Fruit fly (Drosophila melanogaster) whole organism, embryonic: ENCODE results near the gene U2af50.

Experiments used
- Awh ChIP-seq: fragments of 200-800 bp; sonication (Bioruptor generic); IDR thresholded peaks from 2 replicates; pipeline ENCODE4, ENCODE4 v1.3.6; 2022; ENCODE audit warnings: missing biosample characterization, missing genetic modification characterization
- CG10209 ChIP-seq: fragments of 200-800 bp; sonication (Bioruptor generic); optimal IDR thresholded peaks from 3 replicates; lab custom pipeline; 2017; ENCODE audit warnings: missing biosample characterization, mild to moderate bottlenecking, missing genetic modification characterization, missing genetic modification reagents
- CG10274 ChIP-seq: fragments of 200-800 bp; sonication (Bioruptor generic); optimal IDR thresholded peaks from 3 replicates; lab custom pipeline; 2017; ENCODE audit warnings: missing biosample characterization, mild to moderate bottlenecking, missing genetic modification characterization
- CG10321 ChIP-seq: fragments of 200-800 bp; sonication (Bioruptor generic); IDR thresholded peaks from 2 replicates; pipeline ENCODE4 v1.3.6; 2022; ENCODE audit warnings: missing biosample characterization, missing genetic modification characterization
- CG10366 ChIP-seq: fragments of 200-800 bp; sonication (Bioruptor generic); IDR thresholded peaks from 2 replicates; pipeline ENCODE4 v1.3.6; 2022; ENCODE audit warnings: missing biosample characterization, missing genetic modification characterization
- CG10979 ChIP-seq: fragments of 200-800 bp; sonication (Bioruptor generic); optimal IDR thresholded peaks from 2 replicates; lab custom pipeline; 2018; ENCODE audit warnings: missing biosample characterization, mild to moderate bottlenecking, missing genetic modification characterization, moderate library complexity
- CG11456 ChIP-seq: fragments of 200-800 bp; sonication (Bioruptor generic); IDR thresholded peaks from 3 replicates; pipeline ENCODE4 v1.3.6; 2022; ENCODE audit warnings: missing biosample characterization, missing genetic modification characterization
- CG11560 ChIP-seq: fragments of 200-800 bp; sonication (Bioruptor generic); IDR thresholded peaks from 3 replicates; pipeline ENCODE4 v1.3.6; 2022; ENCODE audit warnings: missing biosample characterization, missing genetic modification characterization
- CG12155 ChIP-seq: fragments of 200-800 bp; sonication (Bioruptor generic); optimal IDR thresholded peaks from 3 replicates; lab custom pipeline; 2016; ENCODE audit warnings: missing biosample characterization, missing genetic modification characterization
- CG17612 ChIP-seq: fragments of 200-800 bp; sonication (Bioruptor generic); IDR thresholded peaks from 2 replicates; pipeline ENCODE4 v1.3.6; 2022; ENCODE audit warnings: missing biosample characterization, missing genetic modification characterization
- CG17829 ChIP-seq: fragments of 200-800 bp; optimal IDR thresholded peaks from 2 replicates; lab custom pipeline; 2019; ENCODE audit warnings: missing biosample characterization, mild to moderate bottlenecking, missing genetic modification characterization, moderate library complexity
- CG18262 ChIP-seq: fragments of 200-800 bp; optimal IDR thresholded peaks from 3 replicates; lab custom pipeline; 2019; ENCODE audit warnings: missing biosample characterization, mild to moderate bottlenecking, missing genetic modification characterization, moderate library complexity
- CG1832 ChIP-seq: fragments of 200-800 bp; sonication (Bioruptor generic); optimal IDR thresholded peaks from 2 replicates; lab custom pipeline; 2017; ENCODE audit warnings: missing biosample characterization, mild to moderate bottlenecking, missing genetic modification characterization, inconsistent platforms
- CG2116 ChIP-seq: fragments of 200-800 bp; sonication (Bioruptor generic); optimal IDR thresholded peaks from 3 replicates; lab custom pipeline; 2018; ENCODE audit warnings: missing biosample characterization, mild to moderate bottlenecking, missing genetic modification characterization
- CG2202 ChIP-seq: fragments of 200-800 bp; sonication (Bioruptor generic); optimal IDR thresholded peaks from 2 replicates; lab custom pipeline; 2018; ENCODE audit warnings: missing biosample characterization, mild to moderate bottlenecking, missing genetic modification characterization
- CG30403 ChIP-seq: fragments of 200-800 bp; sonication (Bioruptor generic); optimal IDR thresholded peaks from 3 replicates; lab custom pipeline; 2016; ENCODE audit warnings: missing biosample characterization, missing genetic modification characterization
- CG3163 ChIP-seq: fragments of 200-800 bp; sonication (Bioruptor generic); optimal IDR thresholded peaks from 3 replicates; lab custom pipeline; 2016; ENCODE audit warnings: missing biosample characterization, missing genetic modification characterization
- CG8478 ChIP-seq: fragments of >200 bp; optimal IDR thresholded peaks from 2 replicates; lab custom pipeline; 2018
- CG9609 ChIP-seq: fragments of 200-800 bp; sonication (Bioruptor generic); optimal IDR thresholded peaks from 3 replicates; lab custom pipeline; 2016; ENCODE audit warnings: missing biosample characterization, missing genetic modification characterization
- CG9727 ChIP-seq: fragments of 200-800 bp; sonication (Bioruptor generic); optimal IDR thresholded peaks from 3 replicates; lab custom pipeline; 2017; ENCODE audit warnings: missing biosample characterization, mild to moderate bottlenecking, missing genetic modification characterization
- CG9797 ChIP-seq: fragments of 200-800 bp; sonication (Bioruptor generic); optimal IDR thresholded peaks from 3 replicates; lab custom pipeline; 2018; ENCODE audit warnings: missing biosample characterization, mild to moderate bottlenecking, missing genetic modification characterization
- CG9876 ChIP-seq: fragments of 200-800 bp; sonication (Bioruptor generic); optimal IDR thresholded peaks from 2 replicates; lab custom pipeline; 2016; ENCODE audit warnings: missing biosample characterization, missing genetic modification characterization
- CG9932 ChIP-seq: fragments of 200-800 bp; sonication (Bioruptor generic); IDR thresholded peaks from 2 replicates; pipeline ENCODE4 v1.3.6; 2022; ENCODE audit warnings: missing biosample characterization, missing genetic modification characterization
- D19A ChIP-seq: fragments of 200-800 bp; optimal IDR thresholded peaks from 3 replicates; lab custom pipeline; 2019; ENCODE audit warnings: missing biosample characterization, mild to moderate bottlenecking, missing genetic modification characterization, moderate library complexity
- Dbx ChIP-seq: fragments of 200-800 bp; sonication (Bioruptor generic); IDR thresholded peaks from 3 replicates; pipeline ENCODE4 v1.3.6; 2022; ENCODE audit warnings: missing biosample characterization, missing genetic modification characterization
- Drgx ChIP-seq: fragments of 200-800 bp; sonication (Bioruptor generic); IDR thresholded peaks from 2 replicates; pipeline ENCODE4 v1.3.6; 2022; ENCODE audit warnings: missing biosample characterization, missing genetic modification characterization
- Ets65A ChIP-seq: fragments of 200-800 bp; sonication (Bioruptor generic); peaks from one replicate; lab custom pipeline; 2016; ENCODE audit warnings: missing biosample characterization, missing genetic modification characterization
- Hsf ChIP-seq: fragments of 200-800 bp; sonication (Bioruptor generic); optimal IDR thresholded peaks from 3 replicates; lab custom pipeline; 2016; ENCODE audit warnings: missing biosample characterization, missing genetic modification characterization
- Jarid2 ChIP-seq: fragments of 200-800 bp; sonication (Bioruptor generic); optimal IDR thresholded peaks from 3 replicates; lab custom pipeline; 2017; ENCODE audit warnings: mild to moderate bottlenecking, missing biosample characterization, missing genetic modification reagents, missing genetic modification characterization
- Lpt ChIP-seq: fragments of >200 bp; optimal IDR thresholded peaks from 2 replicates; lab custom pipeline; 2018; ENCODE audit warnings: missing biosample characterization, missing genetic modification characterization
- MTF-1 ChIP-seq: fragments of 200-800 bp; sonication (Bioruptor generic); optimal IDR thresholded peaks from 2 replicates; lab custom pipeline; 2018; ENCODE audit warnings: missing biosample characterization, mild to moderate bottlenecking, missing genetic modification characterization, borderline replicate concordance
- Opbp ChIP-seq: fragments of 200-800 bp; sonication (Bioruptor generic); IDR thresholded peaks from 3 replicates; pipeline ENCODE4 v1.3.6; 2022; ENCODE audit warnings: missing biosample characterization, missing genetic modification characterization; ENCODE audit not compliant: partially characterized antibody
- Rfx ChIP-seq: fragments of 200-800 bp; sonication (Bioruptor generic); IDR thresholded peaks from 2 replicates; pipeline ENCODE4 v1.3.6; 2022; ENCODE audit warnings: missing biosample characterization, missing genetic modification characterization
- Rx ChIP-seq: fragments of 200-800 bp; sonication (Bioruptor generic); IDR thresholded peaks from 2 replicates; pipeline ENCODE4 v1.3.6; 2022; ENCODE audit warnings: missing biosample characterization, missing genetic modification characterization
- ab ChIP-seq: fragments of 200-800 bp; sonication (Bioruptor generic); optimal IDR thresholded peaks from 2 replicates; lab custom pipeline; 2016; ENCODE audit warnings: missing biosample characterization, missing genetic modification characterization
- az2 ChIP-seq: fragments of 200-800 bp; sonication (Bioruptor generic); optimal IDR thresholded peaks from 3 replicates; lab custom pipeline; 2016; ENCODE audit warnings: missing biosample characterization, missing genetic modification characterization
- bigmax ChIP-seq: fragments of 200-800 bp; sonication (Bioruptor generic); optimal IDR thresholded peaks from 2 replicates; lab custom pipeline; 2018; ENCODE audit warnings: missing biosample characterization, mild to moderate bottlenecking, missing genetic modification characterization
- br ChIP-seq: fragments of >200 bp; optimal IDR thresholded peaks from 2 replicates; lab custom pipeline; 2017
- crp ChIP-seq, 2 experiments: fragments of 200-800 bp; sonication (Bioruptor generic); optimal IDR thresholded peaks; 2 replicates in 1 of 2; 3 replicates in 1 of 2; lab custom pipeline; 2017; ENCODE audit warnings: missing biosample characterization in 2 of 2, missing genetic modification characterization in 2 of 2, mild to moderate bottlenecking in 1 of 2, moderate library complexity in 1 of 2
- en ChIP-seq: fragments of 200-800 bp; sonication (Bioruptor generic); optimal IDR thresholded peaks from 2 replicates; lab custom pipeline; 2016; ENCODE audit warnings: missing biosample characterization, missing genetic modification characterization
- ewg ChIP-seq: fragments of 200-800 bp; sonication (Bioruptor generic); optimal IDR thresholded peaks from 3 replicates; lab custom pipeline; 2017; ENCODE audit warnings: mild to moderate bottlenecking, missing biosample characterization, missing genetic modification reagents, missing genetic modification characterization
- fd64A ChIP-seq: fragments of 200-800 bp; sonication (Bioruptor generic); optimal IDR thresholded peaks from 3 replicates; lab custom pipeline; 2018; ENCODE audit warnings: missing biosample characterization, mild to moderate bottlenecking, missing genetic modification characterization
- gsb-n ChIP-seq: fragments of 200-800 bp; sonication (Bioruptor generic); optimal IDR thresholded peaks from 3 replicates; lab custom pipeline; 2018; ENCODE audit warnings: missing biosample characterization, mild to moderate bottlenecking, missing genetic modification characterization
- ken ChIP-seq: fragments of 200-800 bp; sonication (Bioruptor generic); IDR thresholded peaks from 3 replicates; pipeline ENCODE4 v1.3.6; 2022; ENCODE audit warnings: missing biosample characterization, missing genetic modification characterization
- lmd ChIP-seq: fragments of 200-800 bp; sonication (Bioruptor generic); IDR thresholded peaks from 2 replicates; pipeline ENCODE4 v1.3.6; 2022; ENCODE audit warnings: missing biosample characterization, missing genetic modification characterization
- mld ChIP-seq: fragments of 200-800 bp; sonication (Bioruptor generic); IDR thresholded peaks from 3 replicates; pipeline ENCODE4 v1.3.6; 2022; ENCODE audit warnings: missing biosample characterization, missing genetic modification characterization; ENCODE audit not compliant: partially characterized antibody
- oc ChIP-seq: fragments of 200-800 bp; sonication (Bioruptor generic); optimal IDR thresholded peaks from 2 replicates; lab custom pipeline; 2018; ENCODE audit warnings: missing biosample characterization, mild to moderate bottlenecking, missing genetic modification characterization, moderate library complexity
- p53 ChIP-seq: fragments of 200-800 bp; sonication (Bioruptor generic); optimal IDR thresholded peaks from 2 replicates; lab custom pipeline; 2016; ENCODE audit warnings: missing biosample characterization, missing genetic modification characterization
- pan ChIP-seq, 4 experiments: fragments of >200 bp in 3 of 4; fragments of 200-800 bp in 1 of 4; sonication (Bioruptor generic) in 1 of 4; optimal IDR thresholded peaks in 3 of 4; IDR thresholded peaks in 1 of 4; 2 replicates each; pipeline versions ENCODE4 v1.3.6 to Lab custom; 2017 to 2022; ENCODE audit warnings: missing biosample characterization in 2 of 4, missing genetic modification characterization in 2 of 4, mixed read lengths in 1 of 4
- pita ChIP-seq: fragments of 200-800 bp; sonication (Bioruptor generic); optimal IDR thresholded peaks from 2 replicates; lab custom pipeline; 2017; ENCODE audit warnings: missing biosample characterization, mild to moderate bottlenecking, missing genetic modification characterization
- pnt ChIP-seq: fragments of 200-800 bp; sonication (Bioruptor generic); optimal IDR thresholded peaks from 3 replicates; lab custom pipeline; 2016; ENCODE audit warnings: missing biosample characterization, missing genetic modification characterization
- slou ChIP-seq: fragments of 200-800 bp; sonication (Bioruptor generic); optimal IDR thresholded peaks from 3 replicates; lab custom pipeline; 2016; ENCODE audit warnings: missing biosample characterization, missing genetic modification characterization
- twi ChIP-seq: fragments of 200-800 bp; optimal IDR thresholded peaks from 2 replicates; lab custom pipeline; 2019; ENCODE audit warnings: missing biosample characterization, mild to moderate bottlenecking, missing genetic modification characterization, moderate library complexity

Gene U2af50

dm6 chrX:16371923-16372322, 13.1 kb upstream of the U2af50 start (continued):
- TF ChIP-seq pan (optimal IDR thresholded peaks at IDR 0.05; lab: Kevin White, UChicago) (no peak), pan (GFP tag; optimal IDR thresholded peaks at IDR 0.05 in 1 of 2, IDR thresholded peaks at IDR 0.05 in 1 of 2) (no peak), az2 (GFP tag; lab: Kevin White, UChicago) (no peak), CG10321 (GFP tag; lab: Robert Waterston, UW) (no peak), pnt (GFP tag; lab: Kevin White, UChicago) (no peak), CG8478 (lab: Kevin White, UChicago) (no peak), CG9609 (GFP tag; lab: Kevin White, UChicago) (no peak), ken (GFP tag; lab: Robert Waterston, UW) (no peak), crp (GFP tag; optimal IDR thresholded peaks at IDR 0.05; lab: Kevin White, UChicago) (peak in 1 of 2 experiments; percentile 5), en (GFP tag; lab: Kevin White, UChicago) (no peak), CG9932 (GFP tag; lab: Robert Waterston, UW) (no peak), CG3163 (no peak), Dbx (no peak), twi (tag; lab: Kevin White, UChicago) (no peak), CG11456 (GFP tag; lab: Robert Waterston, UW) (no peak), CG30403 (GFP tag; lab: Kevin White, UChicago) (peak; percentile 28), Drgx (GFP tag; lab: Robert Waterston, UW) (peak; percentile 52; the same call in 1 of the 2 replicates), mld (GFP tag; lab: Robert Waterston, UW) (no peak), CG10366 (no peak), CG10979 (peak; percentile 10), D19A (tag; lab: Kevin White, UChicago) (peak; percentile 2), CG2202 (tag; lab: Kevin White, UChicago) (no peak), lmd (GFP tag; lab: Robert Waterston, UW) (no peak), CG2116 (peak; percentile 3), fd64A (GFP tag; lab: Kevin White, UChicago) (no peak), CG17612 (GFP tag; lab: Robert Waterston, UW) (no peak), Opbp (GFP tag; lab: Robert Waterston, UW) (no peak), Rfx (no peak), slou (GFP tag; lab: Kevin White, UChicago) (no peak), CG9797 (no peak), gsb-n (no peak), CG17829 (tag; lab: Kevin White, UChicago) (peak; percentile 21), Ets65A (GFP tag; lab: Kevin White, UChicago) (no peak), p53 (GFP tag; lab: Kevin White, UChicago) (no peak), pita (GFP tag; lab: Kevin White, UChicago) (no peak), bigmax (GFP tag; lab: Kevin White, UChicago) (no peak), Lpt (GFP tag; lab: Kevin White, UChicago) (no peak), Jarid2 (no peak), CG1832 (GFP tag; lab: Kevin White, UChicago) (no peak), ewg (no peak), CG18262 (tag; lab: Kevin White, UChicago) (peak; percentile 36), CG10274 (no peak), CG10209 (GFP tag; lab: Kevin White, UChicago) (no peak), CG9876 (GFP tag; lab: Kevin White, UChicago) (no peak), br (lab: Kevin White, UChicago) (no peak), Hsf (peak; percentile 14), CG12155 (peak; percentile 2), ab (GFP tag; lab: Kevin White, UChicago) (no peak), MTF-1 (GFP tag; lab: Kevin White, UChicago) (no peak), CG11560 (tag; lab: Robert Waterston, UW) (no peak), Awh (GFP tag; lab: Robert Waterston, UW) (no peak), oc (no peak), Rx (no peak), CG9727 (GFP tag; lab: Kevin White, UChicago) (no peak)
